Fruit fly (Drosophila melanogaster): ENCODE measurements around the gene CG14696.

Gene CG14696

dm6 chr3R:10884678-10885421 lies at the start of gene CG14696:
CG14696 (minus strand) TSS chr3R:10885001.
- TF ChIP-seq CG17801 (GFP tag; optimal IDR thresholded peaks at IDR 0.05; ENCODE audit: partially characterized antibody) = no peak

- TF ChIP-seq CG17801 (GFP tag; optimal IDR thresholded peaks at IDR 0.05; ENCODE audit: partially characterized antibody) = no peak
Observed at dm6 chr3R:10893327-10893726, 8.5 kb upstream of the CG14696 start, which contains the start of gene CG6621. CG6621 (minus strand) TSS chr3R:10893531.

DNA sequence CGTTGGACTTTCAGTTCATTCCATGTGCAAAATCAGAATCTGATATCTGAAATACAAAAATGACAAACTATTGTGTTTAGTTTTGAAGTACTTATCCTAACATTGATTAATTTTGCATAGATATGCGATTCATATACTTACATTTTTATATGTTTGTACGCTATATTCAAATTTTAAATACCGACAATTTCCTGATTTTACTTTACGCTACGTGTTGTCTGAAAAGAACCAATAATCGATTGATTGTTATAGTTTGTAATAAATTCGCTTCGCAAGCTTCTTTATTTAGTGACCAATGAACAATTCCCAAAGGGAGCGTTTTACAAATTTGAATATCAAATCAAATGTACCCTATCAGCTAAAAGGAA lies 4.7 kb upstream of the CG14696 start, which contains the start of gene Ak3:
Ak3 (minus strand) TSS at position 69 of the 368 bp plus-strand sequence.
- no peak for TF ChIP-seq CG17801 (GFP tag; optimal IDR thresholded peaks at IDR 0.05; ENCODE audit: partially characterized antibody)

- peak; percentile 48 for TF ChIP-seq CG17801 (GFP tag; optimal IDR thresholded peaks at IDR 0.05; ENCODE audit: partially characterized antibody)
Observed at dm6 chr3R:10888633-10889519, 4.1 kb upstream of the CG14696 start.

DNA sequence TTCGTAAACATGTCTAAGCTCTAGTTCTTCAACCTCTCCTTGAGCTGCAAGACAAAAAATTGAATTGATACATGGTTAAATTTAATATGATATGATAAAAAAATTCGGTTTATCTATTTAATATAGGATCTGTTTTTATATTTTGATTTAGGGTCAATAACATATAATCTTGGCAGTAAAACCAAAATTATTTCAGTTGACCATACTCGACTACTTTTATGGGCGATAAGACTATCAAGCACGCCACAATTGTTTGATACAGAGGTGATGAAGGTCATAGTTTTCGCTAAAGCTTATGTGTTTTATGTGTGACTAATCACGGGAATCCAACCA lies 3.5 kb upstream of the CG14696 start:
- no peak for TF ChIP-seq CG17801 (GFP tag; optimal IDR thresholded peaks at IDR 0.05; ENCODE audit: partially characterized antibody)

DNA sequence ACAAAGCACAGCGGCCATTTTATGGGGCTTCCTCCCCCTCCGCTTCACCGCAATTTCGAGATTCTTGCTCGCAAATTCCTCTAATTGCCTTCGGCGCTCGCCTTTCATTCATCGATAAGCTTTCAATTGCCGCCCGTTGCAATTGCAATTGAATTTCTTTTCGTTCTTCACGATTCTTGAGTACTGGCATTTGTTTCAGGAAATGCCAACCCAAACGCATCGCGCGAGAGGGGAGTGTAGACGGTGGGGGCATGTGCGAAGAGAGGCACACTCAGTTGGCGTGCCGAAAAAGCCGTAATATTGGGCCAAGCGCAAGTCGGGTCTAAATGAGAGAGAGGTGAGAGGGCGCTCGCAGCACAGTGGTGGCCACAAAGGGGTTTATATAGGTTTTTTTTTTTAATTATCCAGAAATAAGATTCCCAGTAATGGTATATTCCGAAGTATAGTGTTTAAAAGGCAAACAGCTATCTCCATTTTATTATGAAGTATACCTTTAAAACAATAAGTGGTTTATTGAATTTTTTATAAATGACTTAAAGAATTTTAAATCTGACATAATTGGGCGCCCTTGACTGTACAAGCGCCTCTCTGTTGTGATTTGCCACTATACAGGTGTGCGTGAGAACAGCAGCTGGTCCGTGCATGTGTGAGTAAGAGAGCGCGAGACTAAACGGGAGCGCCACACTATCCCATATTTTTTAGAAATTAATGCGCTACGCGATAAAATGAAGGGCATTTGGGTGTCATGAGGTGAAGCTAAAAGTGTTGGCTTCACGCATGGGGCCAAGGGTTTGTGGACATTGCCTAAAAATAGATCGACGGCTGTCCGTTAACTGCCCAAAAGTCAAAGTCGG lies 1.9 kb upstream of the CG14696 start:
- peak; percentile 82 for TF ChIP-seq CG17801 (GFP tag; optimal IDR thresholded peaks at IDR 0.05; ENCODE audit: partially characterized antibody)

- peak; percentile 9 for TF ChIP-seq CG17801 (GFP tag; optimal IDR thresholded peaks at IDR 0.05; ENCODE audit: partially characterized antibody)
Observed at dm6 chr3R:10885422-10886081, 751 bp upstream of the CG14696 start, which contains the start of gene Leash. Leash (plus strand) TSS chr3R:10885540.

DNA sequence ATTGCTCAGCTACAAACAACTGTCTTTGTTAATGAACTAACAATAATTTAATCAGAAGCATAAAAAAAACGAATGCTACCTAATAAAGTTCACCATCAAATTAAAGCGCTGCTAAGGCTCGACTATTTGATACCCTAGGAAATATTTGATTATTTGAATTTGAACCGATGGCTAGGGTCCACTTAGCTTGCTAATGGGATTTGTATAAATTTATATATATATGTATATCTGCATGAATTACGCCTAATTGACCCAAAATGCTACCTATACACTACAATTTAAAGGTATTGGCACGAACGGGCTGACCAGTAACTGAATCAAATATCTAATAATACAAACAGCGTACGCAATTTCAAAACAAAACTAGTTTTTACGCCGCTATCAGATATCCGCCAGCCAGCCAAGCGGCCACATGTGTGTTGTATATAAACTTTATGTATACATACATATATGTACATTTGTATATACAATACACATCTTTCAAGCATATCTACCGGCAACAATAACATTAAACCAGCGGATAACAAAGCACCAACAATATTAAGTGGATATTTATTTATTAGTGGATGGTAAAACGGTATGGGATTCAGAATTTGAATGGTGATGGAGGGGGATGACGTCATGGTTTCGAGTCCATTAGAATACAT lies 647 bp downstream of the CG14696 start:
- no peak for TF ChIP-seq CG17801 (GFP tag; optimal IDR thresholded peaks at IDR 0.05; ENCODE audit: partially characterized antibody)

dm6 chr3R:10881824-10882559 lies 2.8 kb downstream of the CG14696 start, which contains the start of gene Tpc1:
Tpc1 (minus strand) TSS chr3R:10882188.
- no peak for TF ChIP-seq CG17801 (GFP tag; optimal IDR thresholded peaks at IDR 0.05; ENCODE audit: partially characterized antibody)

- TF ChIP-seq CG17801 (GFP tag; optimal IDR thresholded peaks at IDR 0.05; ENCODE audit: partially characterized antibody) = no peak
Observed at dm6 chr3R:10879219-10879618, 5.6 kb downstream of the CG14696 start, which contains the start of gene CG14695. CG14695 (minus strand) TSS chr3R:10879319.

- TF ChIP-seq CG17801 (GFP tag; optimal IDR thresholded peaks at IDR 0.05; ENCODE audit: partially characterized antibody) = no peak
Observed at dm6 chr3R:10878628-10879027, 6.2 kb downstream of the CG14696 start.

dm6 chr3R:10877808-10878207 lies 7.0 kb downstream of the CG14696 start:
- no peak for TF ChIP-seq CG17801 (GFP tag; optimal IDR thresholded peaks at IDR 0.05; ENCODE audit: partially characterized antibody)

All from ovary, adult (tissue).